Worm (Caenorhabditis elegans) whole organism, L4 larva: Measurements from ENCODE around the gene F21C10.7.

Experiments
- ZK546.5 ChIP-seq, 2 experiments: sonication (generic microtip); optimal IDR thresholded peaks; 2 replicates each; lab custom pipeline; 2017; ENCODE audit warnings: missing biosample characterization in 2 of 2, missing genetic modification characterization in 2 of 2
- ces-1 ChIP-seq: fragments of 150-350 bp; sonication (generic microtip); optimal IDR thresholded peaks from 4 replicates; lab custom pipeline; 2014; ENCODE audit warnings: missing biosample characterization, missing genetic modification reagents, missing genetic modification characterization
- hmg-1.1 ChIP-seq: fragments of 200-800 bp; sonication (Bioruptor generic); IDR thresholded peaks from 2 replicates; pipeline ENCODE4 v1.3.6; 2022; ENCODE audit warnings: missing genetic modification reagents, missing genetic modification characterization, missing compliant biosample characterization
- lin-15B ChIP-seq: fragments of 150-350 bp; sonication (generic microtip); optimal IDR thresholded peaks from 3 replicates; lab custom pipeline; 2014; ENCODE audit warnings: missing biosample characterization, missing genetic modification characterization
- mes-2 ChIP-seq: sonication (generic microtip); optimal IDR thresholded peaks from 2 replicates; lab custom pipeline; 2016; ENCODE audit warnings: missing genotype, mild to moderate bottlenecking, missing genetic modification characterization, missing compliant biosample characterization; ENCODE audit not compliant: poor library complexity, severe bottlenecking
- skn-1 ChIP-seq: fragments of 150-350 bp; optimal IDR thresholded peaks from 2 replicates; lab custom pipeline; 2014; ENCODE audit warnings: missing biosample characterization, missing genetic modification characterization
- spr-1 ChIP-seq: sonication (generic microtip); optimal IDR thresholded peaks from 2 replicates; lab custom pipeline; 2016; ENCODE audit warnings: mild to moderate bottlenecking, missing genetic modification characterization, missing compliant biosample characterization
- unc-62 ChIP-seq, 3 experiments: fragments of 150-350 bp in 1 of 3; sonication (generic microtip); optimal IDR thresholded peaks in 2 of 3; peaks in 1 of 3; 1 replicate in 1 of 3; 2 replicates in 2 of 3; lab custom pipeline; 2014 to 2017; ENCODE audit warnings: missing biosample characterization in 3 of 3, missing genetic modification characterization in 3 of 3, missing genetic modification reagents in 3 of 3, missing genotype in 1 of 3
- zag-1 ChIP-seq: fragments of 150-350 bp; optimal IDR thresholded peaks from 2 replicates; lab custom pipeline; 2014; ENCODE audit warnings: missing biosample characterization, missing genetic modification characterization
- zip-11 ChIP-seq: fragments of 200-800 bp; sonication (Bioruptor generic); IDR thresholded peaks from 2 replicates; pipeline ENCODE4 v1.3.6; 2022; ENCODE audit warnings: missing genetic modification characterization, missing compliant biosample characterization

- peak; percentile 30 for TF ChIP-seq mes-2 (tag; lab: Kevin White, UChicago)
- no peak for TF ChIP-seq zag-1 (tag; lab: Kevin White, UChicago)
- TF ChIP-seq lin-15B (tag; lab: Kevin White, UChicago): no peak
- TF ChIP-seq hmg-1.1 (GFP tag; lab: Robert Waterston, UW): 0 out of 2 replicates have a peak, but pooled peaks have one; percentile 19
- no peak for TF ChIP-seq spr-1 (tag; lab: Kevin White, UChicago)
- TF ChIP-seq ces-1: no peak
- TF ChIP-seq unc-62 (GFP tag; optimal IDR thresholded peaks at IDR 0.05 in 1 of 2; lab: Kevin White, UChicago): peak in 1 of 2 experiments; percentile 83
- TF ChIP-seq unc-62 (tag; optimal IDR thresholded peaks at IDR 0.05; lab: Kevin White, UChicago): no peak
- no peak for TF ChIP-seq ZK546.5 (tag; optimal IDR thresholded peaks at IDR 0.05; lab: Kevin White, UChicago)
- TF ChIP-seq zip-11 (GFP tag; lab: Robert Waterston, UW): no peak
- no peak for TF ChIP-seq skn-1 (tag; lab: Kevin White, UChicago)
Measured at ce11 chrV:9085845-9086244, 26.7 kb upstream of the F21C10.7 start.
